Worm (Caenorhabditis elegans) whole organism, young adult: ENCODE data around the gene Y57G11C.46.

Source experiments
- B0336.3 ChIP-seq: fragments of 200-800 bp; sonication (Bioruptor generic); IDR thresholded peaks from 2 replicates; pipeline ENCODE4 v1.3.6; 2022; ENCODE audit warnings: missing genetic modification characterization, missing compliant biosample characterization
- F10E7.11 ChIP-seq: sonication (generic microtip); optimal IDR thresholded peaks from 2 replicates; lab custom pipeline; 2017; ENCODE audit warnings: mild to moderate bottlenecking, missing genetic modification characterization, moderate library complexity, missing compliant biosample characterization
- F39B2.1 ChIP-seq: fragments of 200-800 bp; sonication (Bioruptor generic); IDR thresholded peaks from 2 replicates; pipeline ENCODE4 v1.3.6; 2022; ENCODE audit warnings: missing genetic modification reagents, missing genetic modification characterization, missing compliant biosample characterization
- F49E8.2 ChIP-seq: sonication (generic microtip); optimal IDR thresholded peaks from 3 replicates; lab custom pipeline; 2017; ENCODE audit warnings: missing genetic modification characterization, mild to moderate bottlenecking, missing compliant biosample characterization, antibody characterized with exemption, moderate library complexity; ENCODE audit not compliant: insufficient read depth
- F55B11.4 ChIP-seq: sonication (generic microtip); optimal IDR thresholded peaks from 2 replicates; lab custom pipeline; 2016; ENCODE audit warnings: missing compliant biosample characterization, missing genetic modification characterization, borderline replicate concordance; ENCODE audit not compliant: insufficient read depth
- Y53G8AR.9 ChIP-seq: fragments of 200-800 bp; sonication (Bioruptor generic); conservative IDR thresholded peaks from 2 replicates; pipeline ENCODE4 v1.3.6; 2022; ENCODE audit warnings: missing genetic modification reagents, missing genetic modification characterization, missing compliant biosample characterization
- Y95B8A.8 ChIP-seq: fragments of 200-800 bp; sonication (Bioruptor generic); IDR thresholded peaks from 2 replicates; pipeline ENCODE4 v1.3.6; 2022; ENCODE audit warnings: missing genetic modification reagents, missing genetic modification characterization, missing compliant biosample characterization
- ZK185.1 ChIP-seq: sonication (generic microtip); optimal IDR thresholded peaks from 2 replicates; lab custom pipeline; 2016; ENCODE audit warnings: mild to moderate bottlenecking, missing genetic modification characterization, missing compliant biosample characterization; ENCODE audit not compliant: poor library complexity, severe bottlenecking
- aptf-3 ChIP-seq: fragments of 200-800 bp; sonication (Bioruptor generic); IDR thresholded peaks from 2 replicates; pipeline ENCODE4 v1.3.6; 2022; ENCODE audit warnings: missing genetic modification characterization, missing compliant biosample characterization
- atf-7 ChIP-seq: sonication (generic microtip); optimal IDR thresholded peaks from 2 replicates; lab custom pipeline; 2017; ENCODE audit warnings: mild to moderate bottlenecking, missing genetic modification characterization, missing compliant biosample characterization
- attf-5 ChIP-seq: fragments of 200-800 bp; sonication (Bioruptor generic); optimal IDR thresholded peaks from 2 replicates; lab custom pipeline; 2018; ENCODE audit warnings: mild to moderate bottlenecking, missing genetic modification characterization, missing compliant biosample characterization
- attf-6 ChIP-seq: fragments of 200-800 bp; sonication (Bioruptor generic); IDR thresholded peaks from 2 replicates; pipeline ENCODE4 v1.3.6; 2022; ENCODE audit warnings: missing genetic modification reagents, missing genetic modification characterization, missing compliant biosample characterization
- cebp-1 ChIP-seq, 2 experiments: fragments of 200-800 bp in 1 of 2; sonication (Bioruptor generic) in 1 of 2; sonication (generic microtip) in 1 of 2; IDR thresholded peaks in 1 of 2; optimal IDR thresholded peaks in 1 of 2; 2 replicates each; pipeline versions ENCODE4 v1.3.6 to Lab custom; 2017 to 2022; ENCODE audit warnings: missing compliant biosample characterization in 2 of 2, missing genetic modification characterization in 2 of 2, mild to moderate bottlenecking in 1 of 2, missing genetic modification reagents in 1 of 2, moderate library complexity in 1 of 2
- ceh-91 ChIP-seq: fragments of 200-800 bp; sonication (Bioruptor generic); IDR thresholded peaks from 2 replicates; pipeline ENCODE4 v1.3.6; 2022; ENCODE audit warnings: missing genetic modification reagents, missing genetic modification characterization, missing compliant biosample characterization
- die-1 ChIP-seq: sonication (generic microtip); optimal IDR thresholded peaks from 2 replicates; lab custom pipeline; 2016; ENCODE audit warnings: missing genotype, mild to moderate bottlenecking, missing genetic modification characterization, missing compliant biosample characterization
- egrh-3 ChIP-seq: fragments of 200-800 bp; sonication (Bioruptor generic); IDR thresholded peaks from 2 replicates; pipeline ENCODE4 v1.3.6; 2022; ENCODE audit warnings: missing genetic modification reagents, missing genetic modification characterization, missing compliant biosample characterization
- ekl-4 ChIP-seq: fragments of 200-800 bp; sonication (Bioruptor generic); IDR thresholded peaks from 2 replicates; pipeline ENCODE4 v1.3.6; 2022; ENCODE audit warnings: missing genetic modification reagents, missing genetic modification characterization, missing compliant biosample characterization
- ets-4 ChIP-seq: fragments of 200-800 bp; sonication (Bioruptor generic); optimal IDR thresholded peaks from 2 replicates; lab custom pipeline; 2018; ENCODE audit warnings: mild to moderate bottlenecking, missing genetic modification characterization, missing compliant biosample characterization
- hrde-1 ChIP-seq: sonication (generic microtip); optimal IDR thresholded peaks from 2 replicates; lab custom pipeline; 2016; ENCODE audit warnings: missing genetic modification characterization, mild to moderate bottlenecking, missing compliant biosample characterization, moderate library complexity, missing genotype, missing genetic modification reagents, borderline replicate concordance
- hsf-1 ChIP-seq: fragments of 200-800 bp; sonication (Bioruptor generic); IDR thresholded peaks from 2 replicates; pipeline ENCODE4 v1.3.6; 2022; ENCODE audit warnings: missing genetic modification reagents, missing genetic modification characterization, missing compliant biosample characterization
- let-526 ChIP-seq: fragments of 200-800 bp; sonication (Bioruptor generic); IDR thresholded peaks from 2 replicates; pipeline ENCODE4 v1.3.6; 2022; ENCODE audit warnings: missing genetic modification reagents, missing genetic modification characterization, missing compliant biosample characterization
- lin-26 ChIP-seq: fragments of 200-800 bp; sonication (Bioruptor generic); IDR thresholded peaks from 2 replicates; pipeline ENCODE4 v1.3.6; 2022; ENCODE audit warnings: missing genetic modification reagents, missing genetic modification characterization, missing compliant biosample characterization
- lin-54 ChIP-seq: fragments of 200-800 bp; sonication (Bioruptor generic); optimal IDR thresholded peaks from 2 replicates; lab custom pipeline; 2018; ENCODE audit warnings: mild to moderate bottlenecking, missing genetic modification characterization, missing compliant biosample characterization
- lsy-27 ChIP-seq: sonication (generic microtip); optimal IDR thresholded peaks from 2 replicates; lab custom pipeline; 2017; ENCODE audit warnings: missing genetic modification characterization, mild to moderate bottlenecking, missing compliant biosample characterization, antibody characterized with exemption, missing genotype, borderline replicate concordance; ENCODE audit not compliant: insufficient read depth
- madf-6 ChIP-seq: fragments of 200-800 bp; sonication (Bioruptor generic); IDR thresholded peaks from 2 replicates; pipeline ENCODE4 v1.3.6; 2022; ENCODE audit warnings: missing genetic modification reagents, missing genetic modification characterization, missing compliant biosample characterization
- mes-4 ChIP-seq: sonication (generic microtip); optimal IDR thresholded peaks from 2 replicates; lab custom pipeline; 2016; ENCODE audit warnings: missing genotype, missing genetic modification characterization, missing compliant biosample characterization
- nfya-1 ChIP-seq: sonication (generic microtip); optimal IDR thresholded peaks from 2 replicates; lab custom pipeline; 2017; ENCODE audit warnings: antibody characterized with exemption, missing compliant biosample characterization, missing genetic modification characterization, borderline replicate concordance; ENCODE audit not compliant: insufficient read depth
- nhr-120 ChIP-seq: fragments of 200-800 bp; sonication (Bioruptor generic); IDR thresholded peaks from 2 replicates; pipeline ENCODE4 v1.3.6; 2022; ENCODE audit warnings: missing genetic modification characterization, missing compliant biosample characterization
- repo-1 ChIP-seq: sonication (generic microtip); optimal IDR thresholded peaks from 2 replicates; lab custom pipeline; 2017; ENCODE audit warnings: mild to moderate bottlenecking, missing genetic modification characterization, missing compliant biosample characterization
- rpc-1 ChIP-seq, 2 experiments: fragments of 150-350 bp in 1 of 2; sonication (generic microtip) in 1 of 2; optimal IDR thresholded peaks; 2 replicates each; lab custom pipeline; 2014 to 2018; ENCODE audit warnings: missing biosample characterization in 1 of 2, missing genetic modification characterization in 1 of 2, missing genetic modification reagents in 1 of 2, missing genotype in 1 of 2
- sdz-38 ChIP-seq: sonication (generic microtip); optimal IDR thresholded peaks from 2 replicates; lab custom pipeline; 2016; ENCODE audit warnings: missing genotype, missing genetic modification characterization, missing compliant biosample characterization
- snpc-3.4 ChIP-seq: sonication (generic microtip); optimal IDR thresholded peaks from 2 replicates; lab custom pipeline; 2017; ENCODE audit warnings: missing genetic modification characterization, mild to moderate bottlenecking, missing compliant biosample characterization, antibody characterized with exemption, moderate library complexity, missing genotype, missing genetic modification reagents
- snpc-4 ChIP-seq, 5 experiments: fragments of 150-350 bp in 1 of 5; sonication (generic microtip) in 4 of 5; optimal IDR thresholded peaks; 2 replicates each; lab custom pipeline; 2014 to 2018; ENCODE audit warnings: missing genetic modification characterization in 5 of 5, missing biosample characterization in 3 of 5, antibody characterized with exemption in 2 of 5, mild to moderate bottlenecking in 2 of 5, missing compliant biosample characterization in 2 of 5, missing genotype in 2 of 5, moderate library complexity in 2 of 5, missing genetic modification reagents in 1 of 5
- somi-1 ChIP-seq: fragments of 200-800 bp; sonication (Bioruptor generic); optimal IDR thresholded peaks from 2 replicates; lab custom pipeline; 2018; ENCODE audit warnings: mild to moderate bottlenecking, missing genetic modification characterization, missing compliant biosample characterization
- tbp1 ChIP-seq: fragments of 200-800 bp; sonication (Bioruptor generic); optimal IDR thresholded peaks from 2 replicates; lab custom pipeline; 2018; ENCODE audit warnings: mild to moderate bottlenecking, missing genetic modification characterization, missing compliant biosample characterization
- tbx-9 ChIP-seq: sonication (generic microtip); optimal IDR thresholded peaks from 2 replicates; lab custom pipeline; 2016; ENCODE audit warnings: borderline replicate concordance, missing genetic modification characterization, inconsistent platforms, missing compliant biosample characterization
- tlf-1 ChIP-seq: fragments of 200-800 bp; sonication (Bioruptor generic); optimal IDR thresholded peaks from 2 replicates; lab custom pipeline; 2018; ENCODE audit warnings: mild to moderate bottlenecking, missing genetic modification characterization, missing compliant biosample characterization
- xnd-1 ChIP-seq: sonication (generic microtip); optimal IDR thresholded peaks from 2 replicates; lab custom pipeline; 2016; ENCODE audit warnings: missing genotype, missing genetic modification reagents, missing genetic modification characterization, missing compliant biosample characterization
- zfh-2 ChIP-seq: fragments of 200-800 bp; sonication (Bioruptor generic); conservative IDR thresholded peaks from 2 replicates; pipeline ENCODE4 v1.3.6; 2022; ENCODE audit warnings: missing genetic modification reagents, missing genetic modification characterization, missing compliant biosample characterization
- ztf-18 ChIP-seq: sonication (generic microtip); optimal IDR thresholded peaks from 2 replicates; lab custom pipeline; 2016; ENCODE audit warnings: missing genotype, mild to moderate bottlenecking, missing genetic modification characterization, missing compliant biosample characterization
- ztf-28 ChIP-seq: fragments of 200-800 bp; sonication (Bioruptor generic); IDR thresholded peaks from 2 replicates; pipeline ENCODE4 v1.3.6; 2022; ENCODE audit warnings: missing genetic modification reagents, missing genetic modification characterization, missing compliant biosample characterization

The Y57G11C.46 gene

DNA sequence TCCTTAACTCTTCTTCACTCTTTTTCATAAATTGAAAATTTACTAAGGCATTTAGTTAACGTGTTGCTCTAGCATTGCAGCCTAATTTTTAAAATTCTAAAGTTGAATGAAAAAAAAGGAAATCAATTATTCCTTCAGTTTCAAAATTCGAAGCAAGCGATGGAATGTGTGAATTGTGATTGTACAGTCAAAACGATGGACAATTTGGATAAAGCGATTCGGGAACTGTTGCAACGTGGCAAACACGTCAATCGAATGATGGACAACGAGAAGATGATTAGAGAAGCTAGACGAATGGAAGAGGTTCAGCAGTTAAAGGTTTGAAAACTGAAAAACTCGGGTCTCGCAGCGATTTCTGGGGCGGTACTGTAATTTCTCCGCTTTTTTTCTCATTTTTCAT is 17.0 kb downstream of the Y57G11C.46 start, which contains the start of gene Y57G11C.14 (continued):
- TF ChIP-seq attf-6 (GFP tag; lab: Robert Waterston, UW), result peak; percentile 88
- 0 out of 2 replicates have a peak, but pooled peaks have one; percentile 41 for TF ChIP-seq hsf-1 (GFP tag; lab: Robert Waterston, UW)
- 0 out of 2 replicates have a peak, but pooled peaks have one; percentile 26 for TF ChIP-seq ekl-4 (GFP tag; lab: Robert Waterston, UW)
- 0 out of 2 replicates have a peak, but pooled peaks have one; percentile 30 for TF ChIP-seq Y53G8AR.9 (GFP tag; lab: Robert Waterston, UW)
- no peak for TF ChIP-seq F10E7.11
- no peak for TF ChIP-seq F55B11.4 (tag; lab: Kevin White, UChicago)

- TF ChIP-seq ceh-91 (GFP tag; lab: Robert Waterston, UW), result no peak
- no peak for TF ChIP-seq atf-7 (tag; lab: Kevin White, UChicago)
- TF ChIP-seq F55B11.4 (tag; lab: Kevin White, UChicago), result no peak
- TF ChIP-seq hsf-1 (GFP tag; lab: Robert Waterston, UW), result no peak
- no peak for TF ChIP-seq snpc-3.4 (tag; lab: Kevin White, UChicago)
- no peak for TF ChIP-seq tbp1 (GFP tag; lab: Kevin White, UChicago)
- no peak for TF ChIP-seq ztf-18 (tag; lab: Kevin White, UChicago)
- TF ChIP-seq ZK185.1, result no peak
Observed at ce11 chrIV:14797849-14798248, 18.3 kb downstream of the Y57G11C.46 start, which contains the start of gene arl-8. Gene arl-8 (plus strand): TSS chrIV:14798149.

DNA sequence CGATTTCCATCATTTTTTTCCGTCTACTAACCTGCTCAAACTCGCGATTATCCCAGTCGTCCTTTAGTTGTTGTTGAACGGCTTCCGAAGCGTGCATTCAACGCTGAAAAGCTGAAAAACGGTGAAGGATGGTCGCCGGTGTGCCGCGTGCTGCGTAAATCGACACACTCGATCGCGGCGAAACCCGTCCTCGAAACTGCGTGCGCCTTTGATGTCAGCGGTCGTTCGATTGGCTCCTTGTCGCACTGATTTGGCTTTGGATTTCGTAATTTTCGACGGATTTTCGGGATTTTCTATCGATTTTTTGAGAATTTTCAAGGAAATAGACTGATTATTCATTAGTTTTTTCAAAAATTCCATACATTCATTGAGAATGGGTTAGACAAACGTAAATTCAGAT is 18.8 kb downstream of the Y57G11C.46 start, which contains the start of the genes Y57G11C.1147 and nuo-3:
Y57G11C.1147 (minus strand) TSS at position 161 of the 400 bp plus-strand sequence.
nuo-3 (minus strand) TSS at position 191 of the 400 bp plus-strand sequence.
- TF ChIP-seq madf-6 (no peak), egrh-3 (0 out of 2 replicates have a peak, but pooled peaks have one; percentile 39), Y53G8AR.9 (GFP tag; lab: Robert Waterston, UW) (no peak), Y95B8A.8 (GFP tag; lab: Robert Waterston, UW) (no peak), attf-5 (GFP tag; lab: Kevin White, UChicago) (peak; percentile 19), somi-1 (no peak), snpc-4 (GFP tag; optimal IDR thresholded peaks at IDR 0.05; lab: Kevin White, UChicago) (no peak), snpc-4 (tag; optimal IDR thresholded peaks at IDR 0.05; lab: Kevin White, UChicago) (peak in 3 of 4 experiments; percentile 33 to 67 (median 46)), lsy-27 (tag; lab: Kevin White, UChicago) (no peak), let-526 (no peak), repo-1 (tag; lab: Kevin White, UChicago) (no peak), tbx-9 (no peak), F39B2.1 (GFP tag; lab: Robert Waterston, UW) (no peak), aptf-3 (GFP tag; lab: Robert Waterston, UW) (no peak), lin-54 (no peak), die-1 (tag; lab: Kevin White, UChicago) (no peak), hrde-1 (tag; lab: Kevin White, UChicago) (no peak), mes-4 (no peak), cebp-1 (GFP tag; IDR thresholded peaks at IDR 0.05; lab: Robert Waterston, UW) (0 out of 2 replicates have a peak, but pooled peaks have one; percentile 10), cebp-1 (tag; optimal IDR thresholded peaks at IDR 0.05; lab: Kevin White, UChicago) (peak; percentile 65), tlf-1 (GFP tag; lab: Kevin White, UChicago) (no peak), F49E8.2 (tag; lab: Kevin White, UChicago) (no peak), B0336.3 (no peak), xnd-1 (tag; lab: Kevin White, UChicago) (no peak), ceh-91 (GFP tag; lab: Robert Waterston, UW) (no peak), zfh-2 (GFP tag; lab: Robert Waterston, UW) (peak; percentile 79), lin-26 (GFP tag; lab: Robert Waterston, UW) (no peak), nhr-120 (GFP tag; lab: Robert Waterston, UW) (no peak), nfya-1 (tag; lab: Kevin White, UChicago) (no peak), attf-6 (GFP tag; lab: Robert Waterston, UW) (no peak), ztf-28 (GFP tag; lab: Robert Waterston, UW) (no peak), ets-4 (GFP tag; lab: Kevin White, UChicago) (no peak), sdz-38 (tag; lab: Kevin White, UChicago) (no peak), rpc-1 (optimal IDR thresholded peaks at IDR 0.05; lab: Kevin White, UChicago) (no peak), rpc-1 (tag; optimal IDR thresholded peaks at IDR 0.05; lab: Kevin White, UChicago) (no peak)
